Worm (Caenorhabditis elegans) whole organism, L4 larva: Measurements from ENCODE around the gene B0250.18.

Experiments used
- aly-2 ChIP-seq: sonication (generic microtip); optimal IDR thresholded peaks from 2 replicates; lab custom pipeline; 2018; ENCODE audit warnings: missing biosample characterization, missing genetic modification characterization
- ces-1 ChIP-seq: fragments of 150-350 bp; sonication (generic microtip); optimal IDR thresholded peaks from 4 replicates; lab custom pipeline; 2014; ENCODE audit warnings: missing biosample characterization, missing genetic modification reagents, missing genetic modification characterization
- daf-8 ChIP-seq: fragments of 200-800 bp; sonication (Bioruptor generic); IDR thresholded peaks from 2 replicates; pipeline ENCODE4 v1.3.6; 2022; ENCODE audit warnings: missing genetic modification characterization, missing compliant biosample characterization
- egl-27 ChIP-seq: sonication (generic microtip); optimal IDR thresholded peaks from 3 replicates; lab custom pipeline; 2017; ENCODE audit warnings: missing biosample characterization, missing genetic modification reagents, missing genetic modification characterization
- snpc-4 ChIP-seq: fragments of 150-350 bp; optimal IDR thresholded peaks from 2 replicates; lab custom pipeline; 2014; ENCODE audit warnings: missing biosample characterization, missing genetic modification characterization
- unc-130 ChIP-seq: sonication (generic microtip); optimal IDR thresholded peaks from 2 replicates; lab custom pipeline; 2016; ENCODE audit warnings: missing genetic modification reagents, missing genetic modification characterization, missing compliant biosample characterization

DNA sequence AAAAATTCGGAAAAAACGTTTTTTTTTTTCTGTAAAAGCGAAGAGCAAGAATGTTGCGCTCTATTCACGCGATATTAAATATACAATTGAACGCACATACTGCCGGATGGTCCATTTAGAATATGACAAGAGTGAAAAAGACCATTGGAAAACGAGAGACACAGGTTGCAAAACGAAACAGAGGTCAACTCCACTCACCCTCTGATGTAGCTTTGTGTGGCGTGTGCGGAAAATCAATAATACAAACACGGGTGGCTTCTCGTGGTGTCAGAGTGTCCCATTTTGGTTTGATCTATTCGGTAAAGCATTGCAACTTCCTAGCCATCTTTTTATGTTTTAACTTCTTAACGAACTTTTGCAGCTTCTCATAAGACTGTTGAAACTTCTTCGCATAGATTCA lies 4.1 kb upstream of the B0250.18 start:
- TF ChIP-seq egl-27 (tag; lab: Kevin White, UChicago), result no peak
- no peak for TF ChIP-seq snpc-4 (tag; lab: Kevin White, UChicago)
- no peak for TF ChIP-seq unc-130 (GFP tag; lab: Kevin White, UChicago)
- TF ChIP-seq aly-2, result no peak
- no peak for TF ChIP-seq ces-1 (GFP tag; lab: Kevin White, UChicago)
- TF ChIP-seq daf-8 (GFP tag; lab: Robert Waterston, UW), result no peak
